Fruit fly (Drosophila melanogaster): Measurements from ENCODE around the gene CG43317.

Gene CG43317

dm6 chr3R:15793372-15793802 is 40.8 kb downstream of the CG43317 start, which contains the start of gene nsl1 (continued):
- TF ChIP-seq Gug (GFP tag; IDR thresholded peaks at IDR 0.05) (peak; percentile 27; the same call in 1 of the 4 replicates), CG8089 (GFP tag; optimal IDR thresholded peaks at IDR 0.05) (no peak), kah (GFP tag; optimal IDR thresholded peaks at IDR 0.05) (no peak), Dp (GFP tag; optimal IDR thresholded peaks at IDR 0.05) (peak; percentile 39), usp (GFP tag; optimal IDR thresholded peaks at IDR 0.05) (no peak), CG3995 (GFP tag; optimal IDR thresholded peaks at IDR 0.05) (peak; percentile 65), CG4820 (GFP tag; optimal IDR thresholded peaks at IDR 0.05) (peak; percentile 14), CTCF (GFP tag; optimal IDR thresholded peaks at IDR 0.05) (peak; percentile 47), Usf (GFP tag; optimal IDR thresholded peaks at IDR 0.05) (no peak), CG12299 (tag; optimal IDR thresholded peaks at IDR 0.05) (peak; percentile 19), zf30C (GFP tag; optimal IDR thresholded peaks at IDR 0.05) (no peak), tap (tag; optimal IDR thresholded peaks at IDR 0.05) (peak; percentile 8), CG15601 (tag; optimal IDR thresholded peaks at IDR 0.05) (peak; percentile 22), ind (GFP tag; optimal IDR thresholded peaks at IDR 0.05) (peak; percentile 32), Sox102F (GFP tag; optimal IDR thresholded peaks at IDR 0.05) (no peak), Doc2 (GFP tag; IDR thresholded peaks at IDR 0.05) (no peak), cato (GFP tag; optimal IDR thresholded peaks at IDR 0.05; ENCODE audit: borderline replicate concordance) (no peak), cwo (GFP tag; optimal IDR thresholded peaks at IDR 0.05) (no peak), Hr51 (GFP tag; optimal IDR thresholded peaks at IDR 0.05) (peak in 1 of 2 experiments; percentile 42), ftz-f1 (GFP tag; optimal IDR thresholded peaks at IDR 0.05) (peak; percentile 44), BtbVII (GFP tag; optimal IDR thresholded peaks at IDR 0.05) (no peak), CG43689 (GFP tag; IDR thresholded peaks at IDR 0.05) (no peak), ATbp (GFP tag; optimal IDR thresholded peaks at IDR 0.05) (no peak), CG13287 (GFP tag; IDR thresholded peaks at IDR 0.05; ENCODE audit: partially characterized antibody) (peak; percentile 96), dm (GFP tag; optimal IDR thresholded peaks at IDR 0.05) (peak; percentile 54), Myb (GFP tag; optimal IDR thresholded peaks at IDR 0.05) (no peak), CG8478 (optimal IDR thresholded peaks at IDR 0.05) (peak; percentile 89), CG15479 (GFP tag; optimal IDR thresholded peaks at IDR 0.05) (no peak), Dbx (GFP tag; IDR thresholded peaks at IDR 0.05) (0 out of 3 replicates have a peak, but pooled peaks have one; percentile 40), h (optimal IDR thresholded peaks at IDR 0.05) (no peak), CG15514 (GFP tag; optimal IDR thresholded peaks at IDR 0.05) (peak; percentile 71), CG17328 (GFP tag; IDR thresholded peaks at IDR 0.05) (peak; percentile 47; the same call in 1 of the 2 replicates), NK7.1 (GFP tag; optimal IDR thresholded peaks at IDR 0.05) (no peak), Antp (GFP tag; optimal IDR thresholded peaks at IDR 0.05) (peak; percentile 24), slou (GFP tag; optimal IDR thresholded peaks at IDR 0.05) (peak; percentile 7), D19A (tag; optimal IDR thresholded peaks at IDR 0.05) (peak; percentile 38), CG6689 (GFP tag; IDR thresholded peaks at IDR 0.05) (peak; percentile 47; the same call in 1 of the 2 replicates), ems (GFP tag; optimal IDR thresholded peaks at IDR 0.05) (peak; percentile 20), CG17361 (GFP tag; IDR thresholded peaks at IDR 0.05) (peak; percentile 44; the same call in 2 of the 3 replicates), gem (tag; optimal IDR thresholded peaks at IDR 0.05) (peak; percentile 33), CG7928 (GFP tag; optimal IDR thresholded peaks at IDR 0.05) (peak; percentile 91), Dfd (GFP tag; optimal IDR thresholded peaks at IDR 0.05) (no peak), Stat92E (GFP tag; optimal IDR thresholded peaks at IDR 0.05) (no peak), tio (GFP tag; optimal IDR thresholded peaks at IDR 0.05) (no peak), H2.0 (GFP tag; IDR thresholded peaks at IDR 0.05) (no peak), pnt (GFP tag; optimal IDR thresholded peaks at IDR 0.05) (no peak), hbn (GFP tag; IDR thresholded peaks at IDR 0.05; ENCODE audit: partially characterized antibody) (peak; percentile 93), abd-A (tag; optimal IDR thresholded peaks at IDR 0.05) (peak; percentile 66), CG14965 (GFP tag; optimal IDR thresholded peaks at IDR 0.05; ENCODE audit: borderline replicate concordance) (no peak), bigmax (GFP tag; optimal IDR thresholded peaks at IDR 0.05) (no peak), CG2120 (GFP tag; optimal IDR thresholded peaks at IDR 0.05) (peak; percentile 14), CG30403 (GFP tag; optimal IDR thresholded peaks at IDR 0.05) (peak; percentile 43)

Measured in whole organism, embryonic.